Fruit fly (Drosophila melanogaster) whole organism, embryonic: ENCODE measurements around the gene sima.
A peak's percentile ranks its signal among the peaks of the same experiment; 100 is the strongest.

ENCODE experiments used
- Abd-B ChIP-seq: fragments of 200-800 bp; sonication (Bioruptor generic); optimal IDR thresholded peaks from 2 replicates; lab custom pipeline; 2018; ENCODE audit warnings: missing biosample characterization, mild to moderate bottlenecking, missing genetic modification characterization, moderate library complexity
- Antp ChIP-seq: fragments of 200-800 bp; sonication (Bioruptor generic); optimal IDR thresholded peaks from 3 replicates; lab custom pipeline; 2016; ENCODE audit warnings: missing biosample characterization, missing genetic modification characterization
- Atf-2 ChIP-seq: fragments of 200-800 bp; sonication (Bioruptor generic); optimal IDR thresholded peaks from 2 replicates; lab custom pipeline; 2016; ENCODE audit warnings: missing biosample characterization, missing genetic modification characterization
- Awh ChIP-seq: fragments of 200-800 bp; sonication (Bioruptor generic); IDR thresholded peaks from 2 replicates; pipeline ENCODE4, ENCODE4 v1.3.6; 2022; ENCODE audit warnings: missing biosample characterization, missing genetic modification characterization
- CG14441 ChIP-seq: fragments of 200-800 bp; sonication (Bioruptor generic); IDR thresholded peaks from 2 replicates; pipeline ENCODE4 v1.3.6; 2022; ENCODE audit warnings: missing biosample characterization, missing genetic modification characterization
- CG15073 ChIP-seq: fragments of 200-800 bp; sonication (Bioruptor generic); optimal IDR thresholded peaks from 2 replicates; lab custom pipeline; 2016; ENCODE audit warnings: missing biosample characterization, missing genetic modification characterization
- CG1603 ChIP-seq: fragments of 200-800 bp; sonication (Bioruptor generic); optimal IDR thresholded peaks from 2 replicates; lab custom pipeline; 2019; ENCODE audit warnings: missing biosample characterization, mild to moderate bottlenecking, missing genetic modification characterization, moderate library complexity
- CG17359 ChIP-seq: fragments of 200-800 bp; sonication (Bioruptor generic); optimal IDR thresholded peaks from 3 replicates; lab custom pipeline; 2018; ENCODE audit warnings: missing biosample characterization, mild to moderate bottlenecking, missing genetic modification characterization, moderate library complexity
- CG18599 ChIP-seq: fragments of 200-800 bp; sonication (Bioruptor generic); optimal IDR thresholded peaks from 3 replicates; lab custom pipeline; 2017; ENCODE audit warnings: missing biosample characterization, missing genetic modification characterization, mild to moderate bottlenecking, moderate library complexity, missing genetic modification reagents
- CG30403 ChIP-seq: fragments of 200-800 bp; sonication (Bioruptor generic); optimal IDR thresholded peaks from 3 replicates; lab custom pipeline; 2016; ENCODE audit warnings: missing biosample characterization, missing genetic modification characterization
- CG30431 ChIP-seq: fragments of 200-800 bp; sonication (Bioruptor generic); optimal IDR thresholded peaks from 2 replicates; lab custom pipeline; 2017; ENCODE audit warnings: missing biosample characterization, missing genetic modification characterization
- CG34224 ChIP-seq: fragments of 200-800 bp; sonication (Bioruptor generic); IDR thresholded peaks from 3 replicates; pipeline ENCODE4 v1.3.6; 2022; ENCODE audit warnings: missing biosample characterization, missing genetic modification characterization; ENCODE audit not compliant: partially characterized antibody
- CG34422 ChIP-seq: fragments of 200-800 bp; sonication (Bioruptor generic); IDR thresholded peaks from 3 replicates; pipeline ENCODE4 v1.3.6; 2022; ENCODE audit warnings: missing biosample characterization, missing genetic modification characterization
- CG4328 ChIP-seq: fragments of 200-800 bp; sonication (Bioruptor generic); optimal IDR thresholded peaks from 3 replicates; lab custom pipeline; 2017; ENCODE audit warnings: missing biosample characterization, missing genetic modification reagents, missing genetic modification characterization
- CG4730 ChIP-seq: fragments of 200-800 bp; sonication (Bioruptor generic); IDR thresholded peaks from 2 replicates; pipeline ENCODE4 v1.3.6; 2022; ENCODE audit warnings: missing biosample characterization, missing genetic modification characterization
- CG6272 ChIP-seq: fragments of 200-800 bp; sonication (Bioruptor generic); IDR thresholded peaks from 2 replicates; pipeline ENCODE4 v1.3.6; 2022; ENCODE audit warnings: missing biosample characterization, missing genetic modification characterization
- CG6791 ChIP-seq: fragments of 200-800 bp; sonication (Bioruptor generic); IDR thresholded peaks from 3 replicates; pipeline ENCODE4 v1.3.6; 2022; ENCODE audit warnings: missing biosample characterization, missing genetic modification characterization; ENCODE audit not compliant: partially characterized antibody
- CG8765 ChIP-seq: fragments of 200-800 bp; sonication (Bioruptor generic); IDR thresholded peaks from 2 replicates; pipeline ENCODE4 v1.3.6; 2022; ENCODE audit warnings: missing biosample characterization, missing genetic modification characterization
- Dll ChIP-seq: fragments of 200-800 bp; sonication (Bioruptor generic); IDR thresholded peaks from 4 replicates; pipeline ENCODE4 v1.3.6; 2022; ENCODE audit warnings: missing biosample characterization, missing genetic modification characterization; ENCODE audit not compliant: partially characterized antibody
- HLHmδ ChIP-seq: fragments of 200-800 bp; sonication (Bioruptor generic); optimal IDR thresholded peaks from 2 replicates; lab custom pipeline; 2018; ENCODE audit warnings: missing biosample characterization, mild to moderate bottlenecking, missing genetic modification characterization, moderate library complexity
- Hmr ChIP-seq: fragments of 200-800 bp; sonication (Bioruptor generic); optimal IDR thresholded peaks from 3 replicates; lab custom pipeline; 2017; ENCODE audit warnings: mild to moderate bottlenecking, missing biosample characterization, missing genetic modification reagents, missing genetic modification characterization
- Sox100B ChIP-seq: fragments of 200-800 bp; sonication (Bioruptor generic); optimal IDR thresholded peaks from 3 replicates; lab custom pipeline; 2018; ENCODE audit warnings: missing biosample characterization, mild to moderate bottlenecking, missing genetic modification characterization
- Spps ChIP-seq: fragments of 200-800 bp; sonication (Bioruptor generic); optimal IDR thresholded peaks from 2 replicates; lab custom pipeline; 2018; ENCODE audit warnings: missing biosample characterization, mild to moderate bottlenecking, missing genetic modification characterization
- abd-A ChIP-seq: fragments of 200-800 bp; sonication (Bioruptor generic); optimal IDR thresholded peaks from 3 replicates; lab custom pipeline; 2019; ENCODE audit warnings: missing biosample characterization, mild to moderate bottlenecking, missing genetic modification characterization, moderate library complexity
- bbx ChIP-seq: fragments of 200-800 bp; sonication (Bioruptor generic); IDR thresholded peaks from 2 replicates; pipeline ENCODE4 v1.3.6; 2022; ENCODE audit warnings: missing biosample characterization, missing genetic modification characterization; ENCODE audit not compliant: partially characterized antibody
- bowl ChIP-seq: fragments of 200-800 bp; sonication (Bioruptor generic); IDR thresholded peaks from 2 replicates; pipeline ENCODE4 v1.3.6; 2022; ENCODE audit warnings: missing biosample characterization, missing genetic modification characterization
- cato ChIP-seq: fragments of 200-800 bp; sonication (Bioruptor generic); optimal IDR thresholded peaks from 2 replicates; lab custom pipeline; 2016; ENCODE audit warnings: missing biosample characterization, missing genetic modification characterization, borderline replicate concordance
- chinmo ChIP-seq: fragments of 200-800 bp; sonication (Bioruptor generic); IDR thresholded peaks from 4 replicates; pipeline ENCODE4 v1.3.6; 2022; ENCODE audit warnings: missing biosample characterization, missing genetic modification characterization; ENCODE audit not compliant: partially characterized antibody
- crol ChIP-seq: fragments of 200-800 bp; sonication (Bioruptor generic); IDR thresholded peaks from 2 replicates; pipeline ENCODE4 v1.3.6; 2022; ENCODE audit warnings: missing biosample characterization, missing genetic modification characterization
- ftz-f1 ChIP-seq: fragments of 200-800 bp; sonication (Bioruptor generic); optimal IDR thresholded peaks from 2 replicates; lab custom pipeline; 2016; ENCODE audit warnings: missing biosample characterization, missing genetic modification characterization
- grau ChIP-seq: fragments of 200-800 bp; optimal IDR thresholded peaks from 3 replicates; lab custom pipeline; 2019; ENCODE audit warnings: missing biosample characterization, mild to moderate bottlenecking, missing genetic modification characterization, moderate library complexity
- her ChIP-seq: fragments of 200-800 bp; sonication (Bioruptor generic); optimal IDR thresholded peaks from 2 replicates; lab custom pipeline; 2016; ENCODE audit warnings: missing biosample characterization, missing genetic modification characterization
- jigr1 ChIP-seq: fragments of 200-800 bp; sonication (Bioruptor generic); IDR thresholded peaks from 3 replicates; pipeline ENCODE4 v1.3.6; 2022; ENCODE audit warnings: missing biosample characterization, missing genetic modification characterization
- jumu ChIP-seq: fragments of 200-800 bp; sonication (Bioruptor generic); optimal IDR thresholded peaks from 3 replicates; lab custom pipeline; 2016; ENCODE audit warnings: missing biosample characterization, missing genetic modification characterization
- kah ChIP-seq: fragments of 200-800 bp; sonication (Bioruptor generic); optimal IDR thresholded peaks from 2 replicates; lab custom pipeline; 2018; ENCODE audit warnings: missing biosample characterization, mild to moderate bottlenecking, missing genetic modification characterization
- ken ChIP-seq: fragments of 200-800 bp; sonication (Bioruptor generic); IDR thresholded peaks from 3 replicates; pipeline ENCODE4 v1.3.6; 2022; ENCODE audit warnings: missing biosample characterization, missing genetic modification characterization
- kni ChIP-seq: fragments of 200-800 bp; sonication (Bioruptor generic); optimal IDR thresholded peaks from 3 replicates; lab custom pipeline; 2017; ENCODE audit warnings: mild to moderate bottlenecking, missing biosample characterization, missing genetic modification reagents, missing genetic modification characterization
- lilli ChIP-seq: fragments of 200-800 bp; sonication (Bioruptor generic); optimal IDR thresholded peaks from 3 replicates; lab custom pipeline; 2016; ENCODE audit warnings: missing biosample characterization, missing genetic modification characterization
- luna ChIP-seq: fragments of 200-800 bp; sonication (Bioruptor generic); optimal IDR thresholded peaks from 2 replicates; lab custom pipeline; 2016; ENCODE audit warnings: missing biosample characterization, missing genetic modification characterization
- nerfin-2 ChIP-seq: fragments of 200-800 bp; sonication (Bioruptor generic); IDR thresholded peaks from 2 replicates; pipeline ENCODE4 v1.3.6; 2022; ENCODE audit warnings: missing biosample characterization, missing genetic modification characterization; ENCODE audit not compliant: partially characterized antibody
- nom ChIP-seq: fragments of 200-800 bp; sonication (Bioruptor generic); optimal IDR thresholded peaks from 2 replicates; lab custom pipeline; 2017; ENCODE audit warnings: missing biosample characterization, missing genetic modification characterization, mild to moderate bottlenecking, moderate library complexity, missing genetic modification reagents
- oc ChIP-seq: fragments of 200-800 bp; sonication (Bioruptor generic); optimal IDR thresholded peaks from 2 replicates; lab custom pipeline; 2018; ENCODE audit warnings: missing biosample characterization, mild to moderate bottlenecking, missing genetic modification characterization, moderate library complexity
- pros ChIP-seq: fragments of 200-800 bp; sonication (Bioruptor generic); optimal IDR thresholded peaks from 3 replicates; lab custom pipeline; 2019; ENCODE audit warnings: missing biosample characterization, mild to moderate bottlenecking, missing genetic modification characterization, moderate library complexity
- psq ChIP-seq: fragments of 200-800 bp; sonication (Bioruptor generic); optimal IDR thresholded peaks from 2 replicates; lab custom pipeline; 2017; ENCODE audit warnings: missing biosample characterization, missing genetic modification characterization
- sens ChIP-seq: fragments of 200-800 bp; sonication (Bioruptor generic); peaks from one replicate; lab custom pipeline; 2016; ENCODE audit warnings: missing biosample characterization, missing genetic modification characterization
- ttk ChIP-seq: fragments of 200-800 bp; sonication (Bioruptor generic); IDR thresholded peaks from 2 replicates; pipeline ENCODE4 v2.1.2; 2022; ENCODE audit warnings: missing biosample characterization, missing genetic modification characterization
- zfh2 ChIP-seq: fragments of 200-800 bp; sonication (Bioruptor generic); optimal IDR thresholded peaks from 2 replicates; lab custom pipeline; 2016; ENCODE audit warnings: missing biosample characterization, missing genetic modification characterization

The sima gene

dm6 chr3R:30056592-30057135 lies 1.4 kb upstream of the sima start, which contains the start of the genes CG7950 and Rpp14a (continued):
- peak; percentile 21 for TF ChIP-seq CG30431 (GFP tag; lab: Kevin White, UChicago)
- no peak for TF ChIP-seq HLHmδ (GFP tag; lab: Kevin White, UChicago)
- TF ChIP-seq jumu (GFP tag; lab: Kevin White, UChicago): peak; percentile 73
- TF ChIP-seq CG34422 (GFP tag; lab: Robert Waterston, UW): peak; percentile 85; the same call in 2 of the 3 replicates

DNA sequence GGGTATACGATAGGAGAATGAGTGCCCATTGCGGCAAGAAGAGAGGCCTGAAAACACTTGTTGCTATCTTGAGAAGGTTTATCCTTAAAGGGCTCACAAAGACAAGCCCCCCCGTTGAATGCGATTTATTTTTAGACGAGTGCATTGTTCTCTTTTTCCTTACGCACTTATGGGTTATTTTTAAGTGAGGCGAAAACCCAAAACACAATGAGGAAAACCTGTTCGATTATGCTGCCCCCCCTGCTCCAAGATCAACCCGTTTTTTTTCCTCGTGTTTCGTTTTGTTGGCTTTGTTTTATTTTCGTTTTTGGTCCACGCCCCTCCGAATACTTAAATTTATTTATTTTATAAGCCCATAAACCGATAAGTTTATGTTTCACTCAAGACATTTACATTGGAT lies 1.8 kb downstream of the sima start:
- TF ChIP-seq luna (GFP tag; lab: Kevin White, UChicago) (no peak), CG30403 (GFP tag; lab: Kevin White, UChicago) (no peak), nom (GFP tag; lab: Kevin White, UChicago) (peak; percentile 50), CG34224 (peak; percentile 28; the same call in 1 of the 3 replicates), cato (GFP tag; lab: Kevin White, UChicago) (no peak), jigr1 (GFP tag; lab: Robert Waterston, UW) (no peak), CG14441 (0 out of 2 replicates have a peak, but pooled peaks have one; percentile 23), oc (tag; lab: Kevin White, UChicago) (peak; percentile 62), ken (GFP tag; lab: Robert Waterston, UW) (no peak), CG4328 (GFP tag; lab: Kevin White, UChicago) (no peak), Antp (GFP tag; lab: Kevin White, UChicago) (no peak), grau (tag; lab: Kevin White, UChicago) (no peak), ttk (GFP tag; lab: Robert Waterston, UW) (no peak), abd-A (peak; percentile 15), her (no peak), CG18599 (no peak), lilli (no peak), CG4730 (no peak), kni (GFP tag; lab: Kevin White, UChicago) (peak; percentile 1), CG8765 (no peak), Spps (tag; lab: Kevin White, UChicago) (no peak), bbx (GFP tag; lab: Robert Waterston, UW) (0 out of 2 replicates have a peak, but pooled peaks have one; percentile 23), Dll (GFP tag; lab: Robert Waterston, UW) (no peak), Sox100B (GFP tag; lab: Kevin White, UChicago) (no peak), CG15073 (GFP tag; lab: Kevin White, UChicago) (no peak), kah (GFP tag; lab: Kevin White, UChicago) (peak; percentile 50), crol (peak; percentile 18; the same call in 1 of the 2 replicates), zfh2 (GFP tag; lab: Kevin White, UChicago) (no peak), chinmo (GFP tag; lab: Robert Waterston, UW) (peak; percentile 56; the same call in 1 of the 4 replicates), psq (GFP tag; lab: Kevin White, UChicago) (no peak), pros (GFP tag; lab: Kevin White, UChicago) (peak; percentile 3)

dm6 chr3R:30060451-30061153 lies 2.5 kb downstream of the sima start:
- TF ChIP-seq Sox100B (GFP tag; lab: Kevin White, UChicago) (no peak), CG1603 (tag; lab: Kevin White, UChicago) (peak; percentile 4), CG17359 (no peak), Abd-B (GFP tag; lab: Kevin White, UChicago) (no peak), CG6791 (GFP tag; lab: Robert Waterston, UW) (peak; percentile 64; the same call in 1 of the 3 replicates), sens (GFP tag; lab: Kevin White, UChicago) (peak; percentile 18), CG6272 (GFP tag; lab: Robert Waterston, UW) (no peak), abd-A (peak; percentile 90), bowl (GFP tag; lab: Robert Waterston, UW) (no peak), Hmr (GFP tag; lab: Kevin White, UChicago) (no peak), ftz-f1 (GFP tag; lab: Kevin White, UChicago) (peak; percentile 52), nerfin-2 (GFP tag; lab: Robert Waterston, UW) (peak; percentile 47; the same call in 1 of the 2 replicates), Awh (GFP tag; lab: Robert Waterston, UW) (no peak), Atf-2 (GFP tag; lab: Kevin White, UChicago) (no peak)
